Worm (Caenorhabditis elegans): ENCODE data around the gene F14H8.5.

The F14H8.5 gene

DNA sequence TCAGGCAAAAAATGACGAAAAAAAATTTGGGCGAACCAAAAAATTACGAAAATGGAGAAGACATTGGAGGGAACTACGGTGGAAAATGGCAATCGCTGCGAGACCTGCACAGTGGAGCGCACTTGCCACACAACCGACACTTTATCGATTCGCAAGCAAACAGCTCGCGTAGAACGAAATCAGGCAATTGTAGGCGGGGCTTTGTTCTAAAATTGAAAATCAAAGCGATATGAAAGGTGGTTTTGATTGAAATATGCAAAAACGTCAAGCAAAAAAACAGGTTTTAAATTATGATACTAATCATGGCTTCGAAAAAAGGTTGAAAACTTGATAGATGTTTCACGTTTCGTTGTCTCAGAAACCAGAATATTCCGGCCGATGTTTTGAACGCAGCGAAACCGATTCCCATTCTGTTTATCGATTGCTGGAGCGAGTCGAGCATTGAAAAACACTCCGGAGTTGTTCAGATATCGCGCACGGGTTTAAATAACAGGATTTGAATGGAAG is 18.6 kb upstream of the F14H8.5 start, which contains the start of the genes fib-1 and mut-15 (continued):
- TF ChIP-seq mdl-1 (tag; optimal IDR thresholded peaks at IDR 0.05), result peak in 1 of 2 experiments; percentile 81
- TF ChIP-seq grh-1 (GFP tag; IDR thresholded peaks at IDR 0.05), result peak; percentile 79
- TF ChIP-seq ces-1 (GFP tag; optimal IDR thresholded peaks at IDR 0.05), result no peak
- peak; percentile 94 for TF ChIP-seq xbp-1 (tag; optimal IDR thresholded peaks at IDR 0.05)
- TF ChIP-seq ama-1 (optimal IDR thresholded peaks at IDR 0.05), result peak; percentile 6
- TF ChIP-seq aha-1 (tag; optimal IDR thresholded peaks at IDR 0.05), result peak; percentile 2
- peak in 1 of 2 experiments; percentile 45 for TF ChIP-seq egl-27 (tag; optimal IDR thresholded peaks at IDR 0.05)
- TF ChIP-seq ceh-88 (GFP tag; IDR thresholded peaks at IDR 0.05), result peak; percentile 77
- peak; percentile 96 for TF ChIP-seq nhr-85 (tag)
- TF ChIP-seq fkh-4 (tag; optimal IDR thresholded peaks at IDR 0.05; ENCODE audit: borderline replicate concordance), result peak; percentile 81
- TF ChIP-seq mef-2 (tag; optimal IDR thresholded peaks at IDR 0.05), result peak; percentile 56
- TF ChIP-seq pag-3 (tag; optimal IDR thresholded peaks at IDR 0.05; ENCODE audit: borderline replicate concordance, insufficient read depth), result peak; percentile 71
- peak; percentile 85 for TF ChIP-seq snpc-4 (tag; optimal IDR thresholded peaks at IDR 0.05)
- TF ChIP-seq vab-15 (tag; optimal IDR thresholded peaks at IDR 0.05), result peak; percentile 92
- peak; percentile 99 for TF ChIP-seq pax-3 (tag; optimal IDR thresholded peaks at IDR 0.05)
- TF ChIP-seq snu-23 (GFP tag; optimal IDR thresholded peaks at IDR 0.05), result peak; percentile 97
- TF ChIP-seq alr-1 (tag; optimal IDR thresholded peaks at IDR 0.05; ENCODE audit: borderline replicate concordance), result no peak
- peak; percentile 87 for TF ChIP-seq sox-4 (tag; optimal IDR thresholded peaks at IDR 0.05)
- peak; percentile 90 for TF ChIP-seq C04F5.9 (tag; optimal IDR thresholded peaks at IDR 0.05)
- no peak for TF ChIP-seq hlh-4 (tag; optimal IDR thresholded peaks at IDR 0.05)
- TF ChIP-seq nhr-19 (GFP tag; conservative IDR thresholded peaks at IDR 0.05), result peak; percentile 92
- peak in 4 of 6 experiments; percentile 45 to 85 (median 66) for TF ChIP-seq elt-3 (tag; optimal IDR thresholded peaks at IDR 0.05)
- TF ChIP-seq efl-1 (optimal IDR thresholded peaks at IDR 0.05), result peak; percentile 91 to 95
- peak; percentile 84 to 98 for TF ChIP-seq efl-1 (GFP tag; optimal IDR thresholded peaks at IDR 0.05 in 1 of 2)
- peak; percentile 94 for TF ChIP-seq mep-1 (tag; optimal IDR thresholded peaks at IDR 0.05)
- TF ChIP-seq lin-13 (GFP tag; optimal IDR thresholded peaks at IDR 0.05), result peak; percentile 88
- peak; percentile 96 for TF ChIP-seq isw-1 (GFP tag; IDR thresholded peaks at IDR 0.05)
- TF ChIP-seq blmp-1 (tag; optimal IDR thresholded peaks at IDR 0.05), result peak; percentile 73
- TF ChIP-seq unc-98 (GFP tag; IDR thresholded peaks at IDR 0.05), result peak; percentile 70
- peak; percentile 90 to 92 for TF ChIP-seq lin-35 (GFP tag; optimal IDR thresholded peaks at IDR 0.05)
- peak; percentile 82 for TF ChIP-seq ceh-8 (GFP tag; optimal IDR thresholded peaks at IDR 0.05)
- TF ChIP-seq lin-39 (tag; optimal IDR thresholded peaks at IDR 0.05), result peak; percentile 59
- no peak for TF ChIP-seq nhr-28 (tag; optimal IDR thresholded peaks at IDR 0.05)

ce11 chrV:15004800-15005199 is 16.0 kb upstream of the F14H8.5 start, which contains the start of gene hrde-2:
hrde-2 (plus strand) TSS chrV:15005100.
- TF ChIP-seq skn-1 (tag; optimal IDR thresholded peaks at IDR 0.05) (no peak), nhr-76 (tag; optimal IDR thresholded peaks at IDR 0.05) (no peak), unc-98 (GFP tag; IDR thresholded peaks at IDR 0.05) (no peak), elt-2 (tag; optimal IDR thresholded peaks at IDR 0.05) (no peak)

DNA sequence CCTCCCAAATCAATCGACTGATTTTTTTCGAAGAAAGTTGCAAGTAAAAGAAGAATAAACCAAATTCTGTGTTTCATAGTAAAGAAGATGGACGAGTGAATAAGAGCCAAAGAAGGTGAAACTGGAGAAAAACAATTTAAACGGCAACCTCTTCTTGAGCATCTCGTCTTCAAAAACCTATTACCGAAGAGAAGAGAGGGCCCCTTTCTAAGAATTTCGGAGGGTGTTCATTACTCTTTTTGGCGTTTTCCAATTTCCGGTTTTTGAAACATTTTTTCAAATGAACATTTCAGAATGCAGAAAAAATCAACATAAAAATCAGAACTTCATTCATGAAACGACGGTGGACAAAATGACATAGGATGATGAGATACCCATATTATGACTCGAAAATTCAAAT is 9.3 kb upstream of the F14H8.5 start, which contains the start of gene nmr-2:
TSS of gene nmr-2 (minus strand) at position 101 of the 400 bp plus-strand sequence.
- TF ChIP-seq sox-4 (tag; optimal IDR thresholded peaks at IDR 0.05), result no peak
- no peak for TF ChIP-seq F16B12.6 (tag; optimal IDR thresholded peaks at IDR 0.05)
- no peak for TF ChIP-seq hlh-4 (tag; optimal IDR thresholded peaks at IDR 0.05)
- TF ChIP-seq Y116A8C.19 (tag; optimal IDR thresholded peaks at IDR 0.05; ENCODE audit: borderline replicate concordance), result no peak

Measured in whole organism, L1 larva.